Fruit fly (Drosophila melanogaster) whole organism: ENCODE data around the gene Chd64.

Source experiments
- CG8478 ChIP-seq: fragments of >200 bp; optimal IDR thresholded peaks from 2 replicates; lab custom pipeline; 2018; ENCODE audit warnings: inconsistent platforms
- pan ChIP-seq: fragments of >200 bp; optimal IDR thresholded peaks from 2 replicates; lab custom pipeline; 2017
- psq ChIP-seq: fragments of >200 bp; optimal IDR thresholded peaks from 2 replicates; lab custom pipeline; 2017
- usp ChIP-seq: fragments of >200 bp; optimal IDR thresholded peaks from 2 replicates; lab custom pipeline; 2017; ENCODE audit warnings: missing biosample characterization, missing genetic modification characterization, mixed read lengths

DNA sequence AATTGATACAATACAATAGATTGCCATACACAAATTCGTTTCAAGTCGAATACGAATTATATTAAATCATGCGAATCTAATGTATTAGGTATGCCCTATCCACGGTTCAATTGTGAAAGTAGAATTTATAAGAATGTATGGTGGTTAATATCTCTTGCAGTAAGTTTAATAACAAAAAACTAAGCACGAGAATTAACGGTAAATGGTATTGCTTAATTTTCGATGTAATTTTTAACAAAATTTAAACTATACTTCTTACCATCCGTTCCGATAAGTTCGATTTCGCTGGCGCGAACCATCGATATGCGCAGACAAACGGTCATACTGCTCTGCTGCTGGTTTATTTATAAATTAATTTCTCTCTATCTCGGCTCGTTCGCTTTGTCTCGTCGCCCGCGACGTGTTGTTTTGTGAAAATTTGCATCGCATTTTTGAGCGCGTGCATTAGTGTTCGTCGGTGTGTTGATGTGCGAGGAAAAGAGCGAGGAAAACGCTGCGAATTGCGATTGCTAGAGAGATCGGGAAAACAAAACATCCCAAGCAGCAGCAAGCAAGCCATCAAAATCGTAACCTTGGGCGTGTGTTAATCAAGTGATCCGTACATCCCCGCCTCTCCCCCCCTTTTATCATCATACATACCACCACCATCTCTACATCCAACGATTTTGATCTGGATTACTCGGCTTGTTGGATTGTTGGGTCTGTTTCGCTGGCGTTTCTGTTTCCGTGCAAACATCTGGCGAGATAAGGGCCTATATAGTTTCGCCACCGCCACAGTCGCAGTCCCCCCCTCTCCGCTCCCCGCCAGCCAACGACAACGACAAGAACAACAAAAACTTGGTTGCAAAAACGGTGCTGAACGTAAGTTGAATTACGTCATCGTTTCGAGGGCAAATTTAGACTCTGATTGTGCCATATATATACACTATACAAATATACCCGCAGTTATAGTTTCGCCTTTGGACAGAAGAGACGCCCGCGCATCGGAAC, 18.6 kb downstream of the Chd64 start, which contains the start of gene Fit1:
- TF ChIP-seq usp (GFP tag; lab: Kevin White, UChicago) (no peak), CG8478 (no peak), pan (lab: Kevin White, UChicago) (no peak), psq (lab: Kevin White, UChicago) (no peak)
